Worm (Caenorhabditis elegans) whole organism, L1 larva: ENCODE measurements around the gene csb-1.

ENCODE experiments used
- ama-1 ChIP-seq: fragments of 150-350 bp; optimal IDR thresholded peaks from 2 replicates; lab custom pipeline; 2014
- ces-1 ChIP-seq: fragments of 150-350 bp; optimal IDR thresholded peaks from 2 replicates; lab custom pipeline; 2014; ENCODE audit warnings: missing biosample characterization, missing genetic modification reagents, missing genetic modification characterization
- dpl-1 ChIP-seq, 3 experiments: fragments of 150-350 bp in 2 of 3; sonication (generic microtip) in 1 of 3; optimal IDR thresholded peaks; 2 replicates each; lab custom pipeline; 2014 to 2017; ENCODE audit warnings: missing biosample characterization in 3 of 3, missing genetic modification characterization in 3 of 3, missing genetic modification reagents in 3 of 3
- efl-3 ChIP-seq: fragments of 200-800 bp; sonication (Bioruptor generic); optimal IDR thresholded peaks from 2 replicates; lab custom pipeline; 2018; ENCODE audit warnings: mild to moderate bottlenecking, missing genetic modification characterization, missing compliant biosample characterization
- egl-27 ChIP-seq, 2 experiments: fragments of 150-350 bp in 1 of 2; sonication (generic microtip); optimal IDR thresholded peaks; 3 replicates each; lab custom pipeline; 2017 to 2018; ENCODE audit warnings: missing biosample characterization in 2 of 2, missing genetic modification characterization in 2 of 2, missing genetic modification reagents in 2 of 2
- elt-2 ChIP-seq: sonication (generic microtip); optimal IDR thresholded peaks from 2 replicates; lab custom pipeline; 2016; ENCODE audit warnings: missing genetic modification characterization, mild to moderate bottlenecking, inconsistent platforms, missing compliant biosample characterization, missing genetic modification reagents
- fkh-10 ChIP-seq: sonication (generic microtip); optimal IDR thresholded peaks from 2 replicates; lab custom pipeline; 2017; ENCODE audit warnings: missing biosample characterization, missing genetic modification reagents, missing genetic modification characterization
- fkh-4 ChIP-seq: sonication (generic microtip); optimal IDR thresholded peaks from 2 replicates; lab custom pipeline; 2016; ENCODE audit warnings: missing compliant biosample characterization, missing genetic modification characterization, borderline replicate concordance
- mdl-1 ChIP-seq, 2 experiments: fragments of 150-350 bp; optimal IDR thresholded peaks; 2 replicates each; lab custom pipeline; 2014 to 2017; ENCODE audit warnings: missing biosample characterization in 2 of 2, missing genetic modification characterization in 2 of 2, inconsistent platforms in 1 of 2
- nhr-47 ChIP-seq: sonication (generic microtip); optimal IDR thresholded peaks from 2 replicates; lab custom pipeline; 2016; ENCODE audit warnings: mild to moderate bottlenecking, missing genetic modification characterization, moderate library complexity, missing compliant biosample characterization
- pqm-1 ChIP-seq: sonication (generic microtip); optimal IDR thresholded peaks from 3 replicates; lab custom pipeline; 2017; ENCODE audit warnings: missing biosample characterization, missing genetic modification characterization
- skn-1 ChIP-seq: fragments of 150-350 bp; optimal IDR thresholded peaks from 2 replicates; lab custom pipeline; 2014; ENCODE audit warnings: missing biosample characterization, missing genetic modification characterization
- tbx-2 ChIP-seq: sonication (generic microtip); optimal IDR thresholded peaks from 2 replicates; lab custom pipeline; 2016; ENCODE audit warnings: missing genetic modification characterization, missing compliant biosample characterization
- ztf-11 ChIP-seq, 2 experiments: sonication (generic microtip); optimal IDR thresholded peaks; 2 replicates each; lab custom pipeline; 2016 to 2017; ENCODE audit warnings: missing genetic modification characterization in 2 of 2, missing biosample characterization in 1 of 2, missing compliant biosample characterization in 1 of 2

DNA sequence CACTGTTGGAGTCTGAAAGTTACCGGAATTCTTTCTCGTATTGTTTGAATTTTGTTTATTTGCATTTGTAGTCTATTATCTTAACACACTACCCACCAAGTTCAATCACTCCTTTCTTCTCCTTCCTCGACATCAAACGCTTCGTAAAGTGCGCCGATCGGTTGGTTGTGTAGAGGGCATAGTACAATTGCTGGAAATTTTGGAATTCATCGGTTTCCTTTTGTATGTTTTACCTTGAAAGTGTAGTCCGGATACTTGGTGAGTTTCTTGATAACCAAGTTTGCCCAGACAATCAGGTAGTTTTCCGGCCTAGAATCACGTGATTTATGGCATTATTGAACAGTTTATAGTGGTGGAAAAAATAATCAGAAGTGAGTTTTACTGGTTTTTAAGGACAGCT is 19.2 kb downstream of the csb-1 start:
- TF ChIP-seq nhr-47, result no peak
- no peak for TF ChIP-seq efl-3
- TF ChIP-seq elt-2 (tag; lab: Kevin White, UChicago), result peak; percentile 48
- no peak for TF ChIP-seq pqm-1 (tag; lab: Kevin White, UChicago)
- TF ChIP-seq mdl-1 (tag; optimal IDR thresholded peaks at IDR 0.05; lab: Kevin White, UChicago), result no peak
- no peak for TF ChIP-seq tbx-2
- no peak for TF ChIP-seq ces-1 (GFP tag; lab: Kevin White, UChicago)
- no peak for TF ChIP-seq fkh-4
- no peak for TF ChIP-seq fkh-10 (GFP tag; lab: Kevin White, UChicago)
- TF ChIP-seq egl-27 (tag; optimal IDR thresholded peaks at IDR 0.05; lab: Kevin White, UChicago), result no peak
- TF ChIP-seq skn-1, result no peak
- no peak for TF ChIP-seq ztf-11 (tag; optimal IDR thresholded peaks at IDR 0.05; lab: Kevin White, UChicago)
- TF ChIP-seq ama-1 (lab: Kevin White, UChicago), result no peak
- TF ChIP-seq dpl-1 (GFP tag; optimal IDR thresholded peaks at IDR 0.05; lab: Kevin White, UChicago), result no peak
